Worm (Caenorhabditis elegans): ENCODE data around the gene F46C8.1.

The F46C8.1 gene

DNA sequence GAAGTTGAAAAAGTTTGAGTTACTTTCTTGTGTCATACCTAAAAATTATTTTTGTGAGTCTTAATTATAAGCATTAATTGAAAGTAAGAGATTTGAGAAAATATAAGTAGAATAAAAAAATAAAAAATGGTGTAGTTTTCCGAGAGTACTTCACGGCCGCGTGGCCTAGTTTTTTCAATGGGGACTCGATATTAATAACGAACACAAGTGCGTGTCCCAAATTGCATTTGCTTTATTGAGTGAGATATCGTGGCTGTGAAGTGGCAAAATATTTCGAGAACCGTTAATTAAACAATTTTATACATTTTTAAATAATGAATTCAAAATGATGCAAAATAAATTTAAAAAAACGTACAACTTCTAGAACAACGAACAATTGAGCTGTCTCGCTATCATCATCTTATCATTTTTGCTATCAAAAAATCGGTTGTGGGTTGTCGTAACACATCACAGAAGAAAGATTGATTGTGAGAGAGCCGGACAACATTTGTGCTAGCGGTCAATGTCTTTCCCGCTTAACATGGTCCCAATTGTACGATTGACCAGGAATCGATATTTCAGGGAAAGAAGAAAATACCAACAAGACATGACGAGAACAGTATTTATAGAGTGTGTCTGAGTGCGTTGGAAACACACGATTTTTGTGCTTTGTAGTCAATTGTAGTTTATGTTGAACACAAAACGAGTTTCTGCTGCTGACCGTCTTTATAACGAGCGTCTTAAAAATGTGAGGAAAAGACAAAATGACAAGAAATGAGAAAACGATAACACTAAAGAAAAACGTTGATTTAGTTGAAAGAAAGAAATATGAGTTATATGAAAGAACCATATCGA, 21.6 kb downstream of the F46C8.1 start, which contains the start of gene apy-1 (continued):
- TF ChIP-seq unc-98 (GFP tag; IDR thresholded peaks at IDR 0.05), result no peak
- peak; percentile 59 for TF ChIP-seq ceh-90 (tag; optimal IDR thresholded peaks at IDR 0.05)
- peak; percentile 62 for TF ChIP-seq tbx-2 (tag; optimal IDR thresholded peaks at IDR 0.05)
- TF ChIP-seq zag-1 (tag; optimal IDR thresholded peaks at IDR 0.05), result no peak
- TF ChIP-seq nhr-11 (tag; optimal IDR thresholded peaks at IDR 0.05), result no peak
- TF ChIP-seq swsn-7 (tag; optimal IDR thresholded peaks at IDR 0.05), result peak; percentile 51
- no peak for TF ChIP-seq nhr-12 (tag; optimal IDR thresholded peaks at IDR 0.05)
- peak; percentile 31 for TF ChIP-seq nhr-20 (tag; optimal IDR thresholded peaks at IDR 0.05)
- TF ChIP-seq unc-30 (tag; optimal IDR thresholded peaks at IDR 0.05), result no peak
- no peak for TF ChIP-seq ama-1 (optimal IDR thresholded peaks at IDR 0.05)
- no peak for TF ChIP-seq nhr-76 (tag; optimal IDR thresholded peaks at IDR 0.05)
- TF ChIP-seq ztf-11 (tag; optimal IDR thresholded peaks at IDR 0.05), result peak in 1 of 2 experiments; percentile 71
- no peak for TF ChIP-seq Y116A8C.19 (tag; optimal IDR thresholded peaks at IDR 0.05; ENCODE audit: borderline replicate concordance)
- TF ChIP-seq efl-3 (GFP tag; optimal IDR thresholded peaks at IDR 0.05), result no peak
- peak; percentile 87 for TF ChIP-seq nhr-85 (tag)
- TF ChIP-seq irx-1 (tag; optimal IDR thresholded peaks at IDR 0.05), result peak; percentile 59
- no peak for TF ChIP-seq pag-3 (tag; optimal IDR thresholded peaks at IDR 0.05; ENCODE audit: borderline replicate concordance, insufficient read depth)
- peak in 2 of 3 experiments; percentile 2 to 3 for TF ChIP-seq ceh-82 (tag; optimal IDR thresholded peaks at IDR 0.05)
- TF ChIP-seq nhr-90 (tag; optimal IDR thresholded peaks at IDR 0.05; ENCODE audit: poor library complexity), result peak; percentile 20
- peak; percentile 61 for TF ChIP-seq lir-3 (tag; optimal IDR thresholded peaks at IDR 0.05; ENCODE audit: poor library complexity)
- no peak for TF ChIP-seq fkh-10 (GFP tag; optimal IDR thresholded peaks at IDR 0.05)
- peak; percentile 50 for TF ChIP-seq nhr-71 (tag; optimal IDR thresholded peaks at IDR 0.05)
- no peak for TF ChIP-seq pqm-1 (tag; optimal IDR thresholded peaks at IDR 0.05)
- TF ChIP-seq aha-1 (tag; optimal IDR thresholded peaks at IDR 0.05), result no peak
- peak; percentile 54 for TF ChIP-seq elt-2 (tag; optimal IDR thresholded peaks at IDR 0.05)
- no peak for TF ChIP-seq lin-15B (tag; optimal IDR thresholded peaks at IDR 0.05)
- peak; percentile 13; the same call in 1 of the 2 replicates for TF ChIP-seq nhr-19 (GFP tag; conservative IDR thresholded peaks at IDR 0.05)
- no peak for TF ChIP-seq C16A3.4 (tag; optimal IDR thresholded peaks at IDR 0.05)
- TF ChIP-seq egl-13 (tag; optimal IDR thresholded peaks at IDR 0.05), result peak; percentile 66

DNA sequence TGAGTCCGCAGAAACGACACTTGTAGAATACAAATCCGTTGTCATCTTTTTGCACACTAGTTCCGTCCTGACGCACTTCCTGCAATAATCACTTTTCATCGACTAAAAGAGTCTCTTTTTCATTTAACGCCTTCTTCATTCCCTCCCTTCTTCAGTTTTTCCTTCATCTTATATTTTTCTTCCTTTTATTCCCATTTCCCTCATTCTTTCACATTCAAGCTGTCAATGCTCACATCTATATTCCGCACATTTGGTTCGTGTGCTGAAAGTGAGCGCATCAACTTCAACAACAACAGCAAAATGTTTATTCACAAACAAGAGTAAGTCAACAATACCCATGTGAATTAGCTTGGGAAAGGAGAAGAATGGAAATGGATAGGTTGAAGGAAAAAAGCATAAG, 23.8 kb downstream of the F46C8.1 start, which contains the start of gene pcyt-1:
Gene pcyt-1, plus strand, starts transcription at position 301 of the 400 bp plus-strand sequence.
- TF ChIP-seq fkh-8 (tag; optimal IDR thresholded peaks at IDR 0.05) (no peak), ceh-88 (GFP tag; IDR thresholded peaks at IDR 0.05) (no peak), C34B4.2 (tag; optimal IDR thresholded peaks at IDR 0.05) (no peak), ztf-4 (tag; optimal IDR thresholded peaks at IDR 0.05) (no peak), unc-130 (tag; optimal IDR thresholded peaks at IDR 0.05) (no peak), jun-1 (tag; optimal IDR thresholded peaks at IDR 0.05) (no peak), ets-5 (GFP tag; IDR thresholded peaks at IDR 0.05) (no peak), isw-1 (GFP tag; IDR thresholded peaks at IDR 0.05) (no peak), nhr-237 (tag; optimal IDR thresholded peaks at IDR 0.05) (no peak), mdl-1 (tag; optimal IDR thresholded peaks at IDR 0.05) (no peak), lin-15B (tag; optimal IDR thresholded peaks at IDR 0.05) (no peak), nhr-77 (tag; optimal IDR thresholded peaks at IDR 0.05) (no peak), unc-86 (tag; optimal IDR thresholded peaks at IDR 0.05) (no peak), skn-1 (tag; optimal IDR thresholded peaks at IDR 0.05) (no peak), nhr-76 (tag; optimal IDR thresholded peaks at IDR 0.05) (no peak), swsn-7 (tag; optimal IDR thresholded peaks at IDR 0.05) (no peak), unc-30 (tag; optimal IDR thresholded peaks at IDR 0.05) (no peak), nhr-20 (tag; optimal IDR thresholded peaks at IDR 0.05) (no peak), ama-1 (optimal IDR thresholded peaks at IDR 0.05) (no peak), lir-3 (tag; optimal IDR thresholded peaks at IDR 0.05; ENCODE audit: poor library complexity) (no peak)

All from whole organism, L1 larva.